Fruit fly (Drosophila melanogaster): Measurements from ENCODE around the gene loco.
A peak's percentile ranks its signal among the peaks of the same experiment; 100 is the strongest.

loco gene

DNA sequence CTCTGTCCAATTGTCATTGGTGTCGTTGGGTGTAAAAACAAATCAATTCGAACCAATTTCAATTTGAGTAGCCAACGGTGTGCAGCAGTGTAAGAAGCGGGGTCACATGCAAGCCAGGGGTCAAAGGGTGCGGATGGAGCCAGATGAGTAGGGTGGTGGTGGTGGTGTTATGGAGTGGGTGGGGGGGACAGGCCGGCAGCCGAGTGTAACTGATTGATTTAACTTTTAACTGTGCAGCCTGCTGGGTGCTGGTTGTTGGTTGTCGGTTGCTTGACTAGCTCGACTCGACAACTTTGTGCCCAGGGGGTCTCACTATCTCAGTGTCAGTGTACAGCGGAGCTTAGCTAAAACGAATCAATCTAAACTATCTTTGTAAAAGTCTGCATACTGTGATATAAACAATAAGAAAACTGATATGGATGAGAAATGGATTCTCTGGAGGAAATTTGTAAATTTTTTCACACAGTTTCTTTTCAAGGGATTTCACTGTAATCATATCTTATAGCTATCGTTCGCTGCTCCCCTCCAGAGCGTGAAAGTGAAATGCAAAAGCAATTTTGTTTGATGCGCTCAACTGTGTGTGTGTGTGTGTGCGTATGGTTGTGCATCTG lies 41.7 kb downstream of the loco start:
- TF ChIP-seq CG7045 (GFP tag; optimal IDR thresholded peaks at IDR 0.05) (peak; percentile 57), CG11617 (GFP tag; optimal IDR thresholded peaks at IDR 0.05) (no peak), ovo (GFP tag; optimal IDR thresholded peaks at IDR 0.05) (no peak), CG7101 (tag; optimal IDR thresholded peaks at IDR 0.05) (peak; percentile 62), CG1620 (GFP tag; optimal IDR thresholded peaks at IDR 0.05) (no peak), CG33017 (tag; optimal IDR thresholded peaks at IDR 0.05) (peak; percentile 73), pad (GFP tag; optimal IDR thresholded peaks at IDR 0.05) (peak; percentile 15), bab1 (GFP tag; optimal IDR thresholded peaks at IDR 0.05) (no peak), CG5204 (GFP tag; optimal IDR thresholded peaks at IDR 0.05) (peak; percentile 31), Hr96 (GFP tag; optimal IDR thresholded peaks at IDR 0.05) (peak; percentile 58), Crg-1 (GFP tag; optimal IDR thresholded peaks at IDR 0.05) (no peak), CG12768 (GFP tag; optimal IDR thresholded peaks at IDR 0.05) (peak; percentile 83), Clk (GFP tag; optimal IDR thresholded peaks at IDR 0.05) (peak; percentile 51)

- TF ChIP-seq Crg-1 (GFP tag; optimal IDR thresholded peaks at IDR 0.05) (no peak), tj (GFP tag; optimal IDR thresholded peaks at IDR 0.05) (no peak), cnc (optimal IDR thresholded peaks at IDR 0.05) (no peak), cic (GFP tag; optimal IDR thresholded peaks at IDR 0.05) (no peak), CG33017 (tag; optimal IDR thresholded peaks at IDR 0.05) (no peak), CG7101 (tag; optimal IDR thresholded peaks at IDR 0.05) (no peak), bab1 (GFP tag; optimal IDR thresholded peaks at IDR 0.05) (no peak), CG14711 (tag; optimal IDR thresholded peaks at IDR 0.05) (no peak), Mnt (GFP tag; optimal IDR thresholded peaks at IDR 0.05) (no peak), CG5204 (GFP tag; optimal IDR thresholded peaks at IDR 0.05) (no peak)
These were observed 42.7 kb downstream of the loco start for dm6 chr3R:22596450-22596849.

DNA sequence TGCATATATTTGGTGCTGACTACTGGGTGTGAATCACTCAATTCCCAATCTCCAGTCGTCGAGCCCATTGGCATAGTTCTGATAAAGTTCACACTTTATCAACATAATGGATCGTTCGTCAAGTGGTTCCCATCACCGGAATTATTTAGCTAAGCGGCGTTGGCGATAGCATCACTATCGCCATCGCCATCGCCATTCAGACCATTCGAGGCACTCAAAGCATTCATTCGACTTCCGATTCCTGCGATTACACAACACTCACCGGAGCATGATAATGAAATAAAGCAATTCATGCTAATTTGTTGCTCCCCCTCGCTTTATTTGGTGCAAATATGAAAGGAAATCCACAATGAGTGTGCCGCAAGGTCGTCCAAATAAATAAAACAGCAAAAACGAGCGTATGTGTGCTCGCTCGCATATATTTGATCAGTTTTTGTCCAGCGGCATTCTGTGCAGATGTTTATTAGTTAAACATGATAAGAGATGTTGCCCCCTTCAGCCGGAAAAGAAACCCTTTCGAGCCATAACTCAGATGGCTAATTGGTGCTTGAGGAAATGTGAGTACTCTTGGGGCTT lies 43.8 kb downstream of the loco start:
- TF ChIP-seq CG12768 (GFP tag; optimal IDR thresholded peaks at IDR 0.05) (no peak), CG5204 (GFP tag; optimal IDR thresholded peaks at IDR 0.05) (no peak), CG1620 (GFP tag; optimal IDR thresholded peaks at IDR 0.05) (no peak), toe (GFP tag; optimal IDR thresholded peaks at IDR 0.05) (no peak), Crg-1 (GFP tag; optimal IDR thresholded peaks at IDR 0.05) (no peak), CG33017 (tag; optimal IDR thresholded peaks at IDR 0.05) (no peak), CG14711 (tag; optimal IDR thresholded peaks at IDR 0.05) (no peak), Mnt (GFP tag; optimal IDR thresholded peaks at IDR 0.05) (no peak)

DNA sequence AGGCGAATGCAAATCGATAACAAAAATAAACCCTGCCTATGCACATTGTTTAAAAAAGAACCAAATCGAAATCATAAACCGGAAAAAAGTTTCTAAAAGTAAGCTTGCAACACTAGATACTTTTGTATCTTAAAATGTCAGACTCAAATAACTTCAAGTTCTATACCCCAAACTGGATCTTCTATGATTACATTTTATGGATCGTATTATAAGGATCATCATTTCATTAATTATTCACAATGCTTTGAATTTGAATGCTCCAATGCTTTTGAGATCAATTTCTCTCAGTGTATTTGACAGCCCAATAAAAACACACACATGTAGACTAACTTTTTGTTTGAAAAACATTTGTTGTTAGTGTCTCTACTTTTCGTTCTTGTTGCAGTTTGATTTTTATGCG lies 44.9 kb downstream of the loco start:
- TF ChIP-seq CG5204 (GFP tag; optimal IDR thresholded peaks at IDR 0.05) (no peak), ovo (GFP tag; optimal IDR thresholded peaks at IDR 0.05) (no peak), CG11617 (GFP tag; optimal IDR thresholded peaks at IDR 0.05) (no peak)

DNA sequence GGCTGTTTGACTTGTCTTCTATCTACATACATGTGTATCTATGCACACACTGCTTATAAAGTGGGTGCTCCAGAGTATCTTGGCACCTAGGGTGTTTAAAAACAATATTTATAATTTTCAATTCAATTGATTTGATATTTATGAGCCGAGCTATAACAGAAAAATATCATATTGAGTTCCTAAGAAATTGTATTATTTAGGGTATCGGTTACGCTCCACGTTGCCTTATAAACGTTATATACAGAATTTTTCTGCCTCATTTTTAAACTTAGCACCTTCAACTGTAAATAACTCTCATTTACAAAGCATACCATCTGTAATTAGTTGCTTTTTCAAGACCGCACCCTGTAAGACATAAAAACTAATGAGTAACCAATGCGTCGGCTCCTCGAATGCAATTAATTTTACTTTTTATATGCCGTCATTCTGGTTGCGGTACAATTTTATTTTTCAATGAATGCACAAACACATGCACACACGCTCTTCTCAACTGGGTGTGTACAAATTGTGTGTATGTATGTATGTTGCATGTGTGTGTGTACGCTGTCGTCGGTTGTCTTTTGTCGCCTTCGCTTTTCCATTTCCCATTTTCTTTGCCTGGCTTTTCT lies 48.4 kb downstream of the loco start:
- TF ChIP-seq bab1 (GFP tag; optimal IDR thresholded peaks at IDR 0.05) (no peak), CG12768 (GFP tag; optimal IDR thresholded peaks at IDR 0.05) (no peak), CG5204 (GFP tag; optimal IDR thresholded peaks at IDR 0.05) (no peak), CG1620 (GFP tag; optimal IDR thresholded peaks at IDR 0.05) (no peak), CG33017 (tag; optimal IDR thresholded peaks at IDR 0.05) (no peak), toe (GFP tag; optimal IDR thresholded peaks at IDR 0.05) (no peak), CG14711 (tag; optimal IDR thresholded peaks at IDR 0.05) (no peak), pad (GFP tag; optimal IDR thresholded peaks at IDR 0.05) (no peak), CG7045 (GFP tag; optimal IDR thresholded peaks at IDR 0.05) (no peak), cnc (optimal IDR thresholded peaks at IDR 0.05) (no peak), CG11617 (GFP tag; optimal IDR thresholded peaks at IDR 0.05) (no peak), kay (GFP tag; ENCODE audit: borderline replicate concordance) (no peak), Hr96 (GFP tag; optimal IDR thresholded peaks at IDR 0.05) (no peak), Mnt (GFP tag; optimal IDR thresholded peaks at IDR 0.05) (no peak), CG7101 (tag; optimal IDR thresholded peaks at IDR 0.05) (no peak), Clk (GFP tag; optimal IDR thresholded peaks at IDR 0.05) (no peak)

DNA sequence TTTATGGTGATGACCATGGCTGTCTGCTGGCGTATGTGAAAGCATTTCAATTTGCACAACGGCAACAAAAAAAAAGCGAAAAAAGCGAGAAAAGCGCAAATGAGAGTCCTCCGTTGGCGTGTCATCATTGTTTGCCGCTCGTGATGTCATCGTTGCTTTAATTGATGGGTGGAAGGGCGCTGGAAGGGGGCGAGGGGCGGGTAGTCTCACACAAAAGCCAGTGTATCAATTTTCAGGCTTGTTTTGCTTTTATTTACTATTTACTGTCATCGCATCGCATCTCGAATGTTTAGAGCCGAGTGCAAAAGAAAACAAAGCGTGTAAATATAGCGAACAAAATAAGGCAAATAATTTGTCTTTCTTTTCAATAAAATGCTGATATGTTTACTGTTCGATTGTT lies 49.9 kb downstream of the loco start:
- TF ChIP-seq CG33017 (tag; optimal IDR thresholded peaks at IDR 0.05) (peak; percentile 44), Hr96 (GFP tag; optimal IDR thresholded peaks at IDR 0.05) (no peak), kay (GFP tag; ENCODE audit: borderline replicate concordance) (no peak), CG12768 (GFP tag; optimal IDR thresholded peaks at IDR 0.05) (peak; percentile 44), cic (GFP tag; optimal IDR thresholded peaks at IDR 0.05) (peak; percentile 55), CG7101 (tag; optimal IDR thresholded peaks at IDR 0.05) (peak; percentile 80), CG5204 (GFP tag; optimal IDR thresholded peaks at IDR 0.05) (no peak), CG11617 (GFP tag; optimal IDR thresholded peaks at IDR 0.05) (peak; percentile 47), Crg-1 (GFP tag; optimal IDR thresholded peaks at IDR 0.05) (peak; percentile 64), tj (GFP tag; optimal IDR thresholded peaks at IDR 0.05) (peak; percentile 25), pad (GFP tag; optimal IDR thresholded peaks at IDR 0.05) (no peak), cnc (optimal IDR thresholded peaks at IDR 0.05) (no peak), Mnt (GFP tag; optimal IDR thresholded peaks at IDR 0.05) (no peak), CG14711 (tag; optimal IDR thresholded peaks at IDR 0.05) (peak; percentile 47), CG1620 (GFP tag; optimal IDR thresholded peaks at IDR 0.05) (peak; percentile 22), Clk (GFP tag; optimal IDR thresholded peaks at IDR 0.05) (no peak), ovo (GFP tag; optimal IDR thresholded peaks at IDR 0.05) (peak; percentile 50), toe (GFP tag; optimal IDR thresholded peaks at IDR 0.05) (peak; percentile 20), CG7045 (GFP tag; optimal IDR thresholded peaks at IDR 0.05) (peak; percentile 65), bab1 (GFP tag; optimal IDR thresholded peaks at IDR 0.05) (no peak)

Measured in whole organism, adult.